Worm (Caenorhabditis elegans): ENCODE results near the gene clec-157.
A peak's percentile ranks its signal among the peaks of the same experiment; 100 is the strongest.

The clec-157 gene

ce11 chrIII:4859039-4859438 is 14.8 kb upstream of the clec-157 start, which contains the start of gene C35D10.6:
Gene C35D10.6 (plus strand): TSS chrIII:4859339.
- TF ChIP-seq lin-32 (GFP tag; optimal IDR thresholded peaks at IDR 0.05) (no peak), hlh-1 (tag; optimal IDR thresholded peaks at IDR 0.05) (no peak)

ce11 chrIII:4856992-4857391 is 12.8 kb upstream of the clec-157 start:
- TF ChIP-seq lin-13 (tag; optimal IDR thresholded peaks at IDR 0.05): no peak
- TF ChIP-seq nhr-12 (tag; optimal IDR thresholded peaks at IDR 0.05): no peak
- TF ChIP-seq blmp-1 (tag; optimal IDR thresholded peaks at IDR 0.05): no peak
- no peak for TF ChIP-seq ces-1 (GFP tag; optimal IDR thresholded peaks at IDR 0.05)
- TF ChIP-seq mls-2 (tag; optimal IDR thresholded peaks at IDR 0.05): no peak
- TF ChIP-seq flh-1 (GFP tag; optimal IDR thresholded peaks at IDR 0.05): no peak
- no peak for TF ChIP-seq tbx-8 (GFP tag; optimal IDR thresholded peaks at IDR 0.05)
- no peak for TF ChIP-seq mab-5 (tag; optimal IDR thresholded peaks at IDR 0.05)
- no peak for TF ChIP-seq ham-2 (GFP tag; optimal IDR thresholded peaks at IDR 0.05)
- no peak for TF ChIP-seq unc-62 (GFP tag; optimal IDR thresholded peaks at IDR 0.05)
- TF ChIP-seq elt-1 (tag; optimal IDR thresholded peaks at IDR 0.05; ENCODE audit: borderline replicate concordance, insufficient read depth): no peak
- no peak for TF ChIP-seq nhr-2 (tag; optimal IDR thresholded peaks at IDR 0.05)
- TF ChIP-seq ceh-83 (GFP tag; optimal IDR thresholded peaks at IDR 0.05): no peak

DNA sequence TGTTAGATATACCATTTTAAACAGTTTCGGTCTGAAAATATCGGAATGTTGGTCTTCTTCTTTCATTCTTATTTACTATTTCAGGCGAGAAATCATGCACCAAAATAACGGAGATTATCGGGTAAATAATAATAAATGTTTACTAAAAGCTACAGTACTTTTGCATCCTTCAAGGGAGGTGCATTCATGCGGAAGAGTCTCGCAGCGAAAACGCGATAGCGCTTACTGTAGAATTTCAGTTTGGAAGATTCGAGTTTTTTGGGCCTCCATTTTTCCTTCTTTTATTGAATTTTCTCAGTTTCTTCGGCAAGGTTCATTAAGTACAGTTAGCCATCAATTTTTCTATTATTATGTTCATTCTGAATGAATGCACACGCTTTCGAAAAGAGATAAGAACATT is 11.9 kb upstream of the clec-157 start, which contains the start of gene C35D10.7:
C35D10.7 (plus strand) TSS at position 85 of the 400 bp plus-strand sequence.
- TF ChIP-seq ceh-83 (GFP tag; optimal IDR thresholded peaks at IDR 0.05): no peak
- no peak for TF ChIP-seq zip-8 (tag; optimal IDR thresholded peaks at IDR 0.05)
- TF ChIP-seq snpc-4 (tag; optimal IDR thresholded peaks at IDR 0.05): no peak
- TF ChIP-seq hlh-1 (tag; optimal IDR thresholded peaks at IDR 0.05): no peak
- no peak for TF ChIP-seq ceh-43 (GFP tag; optimal IDR thresholded peaks at IDR 0.05)
- TF ChIP-seq nhr-12 (tag; optimal IDR thresholded peaks at IDR 0.05): no peak

- no peak for TF ChIP-seq nhr-28 (tag; optimal IDR thresholded peaks at IDR 0.05)
- no peak for TF ChIP-seq lin-32 (GFP tag; optimal IDR thresholded peaks at IDR 0.05)
- TF ChIP-seq mls-2 (tag; optimal IDR thresholded peaks at IDR 0.05): no peak
These were observed 10.7 kb upstream of the clec-157 start, which contains the start of gene C35D10.8 for ce11 chrIII:4854918-4855317. Gene C35D10.8 (plus strand): TSS chrIII:4855218.

ce11 chrIII:4852025-4852424 is 7.8 kb upstream of the clec-157 start, which contains the start of gene ced-4:
Gene ced-4 (plus strand): TSS chrIII:4852325.
- no peak for TF ChIP-seq ceh-83 (GFP tag; optimal IDR thresholded peaks at IDR 0.05)
- no peak for TF ChIP-seq lin-13 (tag; optimal IDR thresholded peaks at IDR 0.05)
- TF ChIP-seq mep-1 (tag; optimal IDR thresholded peaks at IDR 0.05): no peak
- no peak for TF ChIP-seq pha-4 (tag; optimal IDR thresholded peaks at IDR 0.05)
- TF ChIP-seq ceh-43 (GFP tag; optimal IDR thresholded peaks at IDR 0.05): no peak
- TF ChIP-seq mab-5 (tag; optimal IDR thresholded peaks at IDR 0.05): no peak
- TF ChIP-seq drap-1 (GFP tag; optimal IDR thresholded peaks at IDR 0.05): no peak
- TF ChIP-seq unc-62 (GFP tag; optimal IDR thresholded peaks at IDR 0.05): no peak
- TF ChIP-seq nhr-237 (tag; optimal IDR thresholded peaks at IDR 0.05): no peak
- no peak for TF ChIP-seq nhr-76 (tag; optimal IDR thresholded peaks at IDR 0.05)
- TF ChIP-seq M03D4.4 (tag; optimal IDR thresholded peaks at IDR 0.05): no peak

- no peak for TF ChIP-seq tbx-8 (GFP tag; optimal IDR thresholded peaks at IDR 0.05)
- no peak for TF ChIP-seq unc-39 (tag; optimal IDR thresholded peaks at IDR 0.05)
- peak; percentile 5 for TF ChIP-seq ces-1 (GFP tag; optimal IDR thresholded peaks at IDR 0.05)
- no peak for TF ChIP-seq ceh-43 (GFP tag; optimal IDR thresholded peaks at IDR 0.05)
- no peak for TF ChIP-seq nhr-2 (tag; optimal IDR thresholded peaks at IDR 0.05)
- no peak for TF ChIP-seq flh-1 (GFP tag; optimal IDR thresholded peaks at IDR 0.05)
- no peak for TF ChIP-seq elt-1 (tag; optimal IDR thresholded peaks at IDR 0.05; ENCODE audit: borderline replicate concordance, insufficient read depth)
- TF ChIP-seq lin-32 (GFP tag; optimal IDR thresholded peaks at IDR 0.05): no peak
- TF ChIP-seq pha-4 (tag; optimal IDR thresholded peaks at IDR 0.05): peak; percentile 41
- TF ChIP-seq nhr-237 (tag; optimal IDR thresholded peaks at IDR 0.05): peak; percentile 19
- peak; percentile 52 for TF ChIP-seq lsy-2 (tag; optimal IDR thresholded peaks at IDR 0.05)
- TF ChIP-seq lin-13 (tag; optimal IDR thresholded peaks at IDR 0.05): no peak
- TF ChIP-seq ztf-11 (tag; optimal IDR thresholded peaks at IDR 0.05): no peak
- TF ChIP-seq mep-1 (tag; optimal IDR thresholded peaks at IDR 0.05): peak; percentile 23
- TF ChIP-seq hlh-1 (tag; optimal IDR thresholded peaks at IDR 0.05): no peak
- TF ChIP-seq snpc-4 (tag; optimal IDR thresholded peaks at IDR 0.05): no peak
- no peak for TF ChIP-seq unc-120 (tag; optimal IDR thresholded peaks at IDR 0.05; ENCODE audit: poor library complexity, severe bottlenecking)
These were observed 5.9 kb upstream of the clec-157 start, which contains the start of gene F26A1.1 for ce11 chrIII:4850139-4850538. Gene F26A1.1 (plus strand): TSS chrIII:4850507.
